Fruit fly (Drosophila melanogaster) S2 (cell line): ENCODE results near the gene CG2681.

Experiments
- CG8478 ChIP-seq: fragments of >200 bp; optimal IDR thresholded peaks from 2 replicates; lab custom pipeline; 2018
- CTCF ChIP-seq, 2 experiments: fragments of >200 bp; optimal IDR thresholded peaks; 2 replicates each; lab custom pipeline; 2018

Gene CG2681

dm6 chrX:2708156-2708734, at the start of gene CG2681:
Gene CG2681 (plus strand): TSS chrX:2708684.
- no peak for TF ChIP-seq CTCF (optimal IDR thresholded peaks at IDR 0.05; lab: Kevin White, UChicago)
- TF ChIP-seq CG8478 (lab: Kevin White, UChicago) = no peak

- TF ChIP-seq CG8478 (lab: Kevin White, UChicago) = no peak
- TF ChIP-seq CTCF (optimal IDR thresholded peaks at IDR 0.05; lab: Kevin White, UChicago) = peak; percentile 85 to 88
These were observed 48.9 kb upstream of the CG2681 start for dm6 chrX:2659430-2660075.

- TF ChIP-seq CG8478 (lab: Kevin White, UChicago) = no peak
- TF ChIP-seq CTCF (optimal IDR thresholded peaks at IDR 0.05; lab: Kevin White, UChicago) = no peak
These were observed 46.7 kb upstream of the CG2681 start for dm6 chrX:2661758-2662157.

- no peak for TF ChIP-seq CTCF (optimal IDR thresholded peaks at IDR 0.05; lab: Kevin White, UChicago)
- no peak for TF ChIP-seq CG8478 (lab: Kevin White, UChicago)
These were observed 45.8 kb upstream of the CG2681 start for dm6 chrX:2662540-2663133.

- no peak for TF ChIP-seq CTCF (optimal IDR thresholded peaks at IDR 0.05; lab: Kevin White, UChicago)
- TF ChIP-seq CG8478 (lab: Kevin White, UChicago) = no peak
These were observed 45.1 kb upstream of the CG2681 start for dm6 chrX:2663416-2663815.

- TF ChIP-seq CG8478 (lab: Kevin White, UChicago) = no peak
- TF ChIP-seq CTCF (optimal IDR thresholded peaks at IDR 0.05; lab: Kevin White, UChicago) = no peak
These were observed 31.4 kb upstream of the CG2681 start for dm6 chrX:2677024-2677589.

dm6 chrX:2681601-2682000, 26.9 kb upstream of the CG2681 start, which contains the start of gene HLH3B:
Gene HLH3B (minus strand): TSS chrX:2681723.
- TF ChIP-seq CG8478 (lab: Kevin White, UChicago) (no peak), CTCF (optimal IDR thresholded peaks at IDR 0.05; lab: Kevin White, UChicago) (no peak)

- TF ChIP-seq CG8478 (lab: Kevin White, UChicago) (no peak), CTCF (optimal IDR thresholded peaks at IDR 0.05; lab: Kevin White, UChicago) (no peak)
These were observed 25.7 kb upstream of the CG2681 start, which contains the start of gene CG2652 for dm6 chrX:2682832-2683231. Gene CG2652 (minus strand): TSS chrX:2682932.

dm6 chrX:2683926-2684325, 24.6 kb upstream of the CG2681 start:
- TF ChIP-seq CTCF (optimal IDR thresholded peaks at IDR 0.05; lab: Kevin White, UChicago) = no peak
- no peak for TF ChIP-seq CG8478 (lab: Kevin White, UChicago)

- TF ChIP-seq CTCF (optimal IDR thresholded peaks at IDR 0.05; lab: Kevin White, UChicago) = peak; percentile 78 to 86
- no peak for TF ChIP-seq CG8478 (lab: Kevin White, UChicago)
These were observed 24.0 kb upstream of the CG2681 start for dm6 chrX:2684442-2684841.

- TF ChIP-seq CTCF (optimal IDR thresholded peaks at IDR 0.05; lab: Kevin White, UChicago) = no peak
- TF ChIP-seq CG8478 (lab: Kevin White, UChicago) = no peak
These were observed 23.5 kb upstream of the CG2681 start for dm6 chrX:2685022-2685421.

dm6 chrX:2685580-2685979, 22.9 kb upstream of the CG2681 start, which contains the start of gene per:
Gene per (plus strand): TSS chrX:2685580.
- TF ChIP-seq CTCF (optimal IDR thresholded peaks at IDR 0.05; lab: Kevin White, UChicago) (no peak), CG8478 (lab: Kevin White, UChicago) (no peak)

dm6 chrX:2686930-2687329, 21.6 kb upstream of the CG2681 start:
- TF ChIP-seq CTCF (optimal IDR thresholded peaks at IDR 0.05; lab: Kevin White, UChicago) = no peak
- no peak for TF ChIP-seq CG8478 (lab: Kevin White, UChicago)

- TF ChIP-seq CG8478 (lab: Kevin White, UChicago) (no peak), CTCF (optimal IDR thresholded peaks at IDR 0.05; lab: Kevin White, UChicago) (no peak)
These were observed 18.1 kb upstream of the CG2681 start for dm6 chrX:2690376-2690775.

dm6 chrX:2693786-2694185, 14.7 kb upstream of the CG2681 start, which contains the start of gene dyw:
Gene dyw (minus strand): TSS chrX:2693886.
- TF ChIP-seq CTCF (optimal IDR thresholded peaks at IDR 0.05; lab: Kevin White, UChicago) = no peak
- no peak for TF ChIP-seq CG8478 (lab: Kevin White, UChicago)
